Fruit fly (Drosophila melanogaster): ENCODE results near the gene CG9231.

The CG9231 gene

dm6 chr3L:19590422-19590821, 4.6 kb upstream of the CG9231 start, which contains the start of gene CG14100:
CG14100 (minus strand) TSS chr3L:19590524.
- TF ChIP-seq achi (GFP tag; optimal IDR thresholded peaks at IDR 0.05) (peak; percentile 100), pdm3 (GFP tag; optimal IDR thresholded peaks at IDR 0.05) (peak; percentile 100), CG11762 (GFP tag; optimal IDR thresholded peaks at IDR 0.05; ENCODE audit: insufficient read depth) (peak; percentile 100), CG31627 (GFP tag; optimal IDR thresholded peaks at IDR 0.05) (peak; percentile 100), CG8632 (GFP tag; optimal IDR thresholded peaks at IDR 0.05) (peak; percentile 100), CG8119 (GFP tag; IDR thresholded peaks at IDR 0.05) (peak; percentile 100), CG11902 (GFP tag; optimal IDR thresholded peaks at IDR 0.05) (peak; percentile 100), Blimp-1 (GFP tag; optimal IDR thresholded peaks at IDR 0.05) (peak; percentile 99), Hr4 (GFP tag; optimal IDR thresholded peaks at IDR 0.05) (peak; percentile 100), CG6276 (GFP tag; optimal IDR thresholded peaks at IDR 0.05) (peak; percentile 100), CG3919 (GFP tag; optimal IDR thresholded peaks at IDR 0.05) (peak; percentile 100), CG16779 (tag; optimal IDR thresholded peaks at IDR 0.05) (peak; percentile 99), CG32006 (GFP tag; optimal IDR thresholded peaks at IDR 0.05) (peak; percentile 100), CG4318 (GFP tag; optimal IDR thresholded peaks at IDR 0.05) (peak; percentile 100), fd59A (GFP tag; optimal IDR thresholded peaks at IDR 0.05) (peak; percentile 100), CG34406 (GFP tag; optimal IDR thresholded peaks at IDR 0.05) (peak; percentile 100), Sox102F (GFP tag; optimal IDR thresholded peaks at IDR 0.05) (peak; percentile 100), Lpt (GFP tag; optimal IDR thresholded peaks at IDR 0.05) (peak; percentile 100), Smox (GFP tag; optimal IDR thresholded peaks at IDR 0.05) (peak; percentile 100), Eip93F (GFP tag; optimal IDR thresholded peaks at IDR 0.05) (peak; percentile 100), svp (GFP tag) (peak; percentile 100), esn (GFP tag; optimal IDR thresholded peaks at IDR 0.05) (peak; percentile 100), spab (GFP tag; optimal IDR thresholded peaks at IDR 0.05) (peak; percentile 100), Gug (GFP tag; IDR thresholded peaks at IDR 0.05) (peak; percentile 100), CG6854 (GFP tag; optimal IDR thresholded peaks at IDR 0.05) (peak; percentile 100), fd85E (GFP tag; optimal IDR thresholded peaks at IDR 0.05) (peak; percentile 99), Met (GFP tag; optimal IDR thresholded peaks at IDR 0.05) (peak; percentile 100), salr (GFP tag; optimal IDR thresholded peaks at IDR 0.05) (peak; percentile 100), eg (GFP tag; IDR thresholded peaks at IDR 0.05) (peak; percentile 100), CG9139 (GFP tag; optimal IDR thresholded peaks at IDR 0.05) (peak; percentile 100), ss (GFP tag; optimal IDR thresholded peaks at IDR 0.05) (peak; percentile 100), Ets96B (tag; optimal IDR thresholded peaks at IDR 0.05) (peak; percentile 100), vri (GFP tag; optimal IDR thresholded peaks at IDR 0.05) (peak; percentile 100), CG6163 (GFP tag; IDR thresholded peaks at IDR 0.05) (peak; percentile 100), CG3032 (tag; optimal IDR thresholded peaks at IDR 0.05) (peak; percentile 100), Hr39 (GFP tag; optimal IDR thresholded peaks at IDR 0.05) (peak; percentile 100), CG1621 (tag; optimal IDR thresholded peaks at IDR 0.05) (peak; percentile 100), topi (GFP tag; optimal IDR thresholded peaks at IDR 0.05) (peak; percentile 100), cyc (GFP tag; optimal IDR thresholded peaks at IDR 0.05) (peak; percentile 100), lz (GFP tag; optimal IDR thresholded peaks at IDR 0.05) (peak; percentile 100), CG10631 (GFP tag; optimal IDR thresholded peaks at IDR 0.05) (peak; percentile 100), Eip75B (GFP tag; optimal IDR thresholded peaks at IDR 0.05) (peak; percentile 100), Sox15 (GFP tag; optimal IDR thresholded peaks at IDR 0.05) (peak; percentile 100), Ets21C (GFP tag; optimal IDR thresholded peaks at IDR 0.05) (peak; percentile 100), CG7368 (GFP tag; optimal IDR thresholded peaks at IDR 0.05) (peak; percentile 100), net (GFP tag; optimal IDR thresholded peaks at IDR 0.05) (peak; percentile 100), acj6 (GFP tag; optimal IDR thresholded peaks at IDR 0.05) (peak; percentile 100), fkh (GFP tag; optimal IDR thresholded peaks at IDR 0.05) (peak; percentile 100), CG8319 (GFP tag; optimal IDR thresholded peaks at IDR 0.05) (peak; percentile 100), Eip78C (GFP tag) (peak; percentile 100), CG11294 (GFP tag; IDR thresholded peaks at IDR 0.05) (peak; percentile 100), CG10669 (GFP tag; optimal IDR thresholded peaks at IDR 0.05) (peak; percentile 100)

All from whole organism, prepupa.